Comparison of ENCODE assay signal across 3 fruit fly cellular contexts in the genomic region with DNA sequence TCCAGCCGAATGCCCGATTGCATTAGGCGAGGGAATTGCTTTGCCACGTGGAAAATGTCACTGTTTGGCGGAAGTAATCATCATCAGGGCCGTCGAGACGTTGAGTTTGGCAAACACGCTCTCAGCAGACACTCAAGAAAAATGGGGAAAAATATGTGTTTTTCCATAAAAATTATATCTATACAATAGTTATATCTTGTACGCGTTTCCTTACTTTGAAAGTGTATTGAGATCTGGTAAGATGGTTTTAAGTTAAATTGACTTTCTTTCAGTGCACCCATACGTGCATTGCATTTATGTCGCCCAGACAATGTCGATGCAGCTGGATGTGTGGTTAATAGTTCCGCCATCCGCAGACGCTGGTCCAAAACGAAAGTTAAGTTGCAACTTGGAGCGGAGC.
TF ChIP-seq lines count a peak whose summit lies in the region.

No protein-coding gene starts in this region.

- TF ChIP-seq CTCF in whole organism, embryonic (GFP tag; optimal IDR thresholded peaks at IDR 0.05; lab: Kevin White, UChicago) = no peak

TF ChIP-seq in whole organism, embryonic, 481 proteins besides CTCF, POLR2A, EP300 and RAD21:
- TF ChIP-seq CG10267 (tag; optimal IDR thresholded peaks at IDR 0.05; lab: Kevin White, UChicago) (no peak), ATbp (GFP tag; optimal IDR thresholded peaks at IDR 0.05; lab: Kevin White, UChicago) (no peak), pnt (GFP tag; optimal IDR thresholded peaks at IDR 0.05; lab: Kevin White, UChicago) (no peak), CG17328 (GFP tag; IDR thresholded peaks at IDR 0.05; lab: Robert Waterston, UW) (peak; percentile 22; the same call in 1 of the 2 replicates), CG6689 (GFP tag; IDR thresholded peaks at IDR 0.05; lab: Robert Waterston, UW) (0 out of 2 replicates have a peak, but pooled peaks have one; percentile 12), Drgx (GFP tag; IDR thresholded peaks at IDR 0.05; lab: Robert Waterston, UW) (peak; percentile 47), sens (GFP tag; lab: Kevin White, UChicago) (peak; percentile 38), mirr (GFP tag; optimal IDR thresholded peaks at IDR 0.05; lab: Kevin White, UChicago) (no peak)

TF ChIP-seq in whole organism, prepupa, 60 proteins besides CTCF, POLR2A, EP300 and RAD21:
- peak; percentile 12 for TF ChIP-seq achi (GFP tag; optimal IDR thresholded peaks at IDR 0.05; lab: Kevin White, UChicago)
- no peak for TF ChIP-seq Ets21C (GFP tag; optimal IDR thresholded peaks at IDR 0.05; lab: Kevin White, UChicago)
- TF ChIP-seq CG15336 (GFP tag; IDR thresholded peaks at IDR 0.05; lab: Robert Waterston, UW) = peak; percentile 55
- no peak for TF ChIP-seq Eip93F (GFP tag; optimal IDR thresholded peaks at IDR 0.05; lab: Kevin White, UChicago)
- TF ChIP-seq ss (GFP tag; optimal IDR thresholded peaks at IDR 0.05; lab: Kevin White, UChicago) = no peak
- TF ChIP-seq Gug (GFP tag; IDR thresholded peaks at IDR 0.05; lab: Robert Waterston, UW) = 0 out of 2 replicates have a peak, but pooled peaks have one; percentile 30
- TF ChIP-seq esn (GFP tag; optimal IDR thresholded peaks at IDR 0.05; lab: Kevin White, UChicago) = no peak
- peak; percentile 58; the same call in 1 of the 3 replicates for TF ChIP-seq eg (GFP tag; IDR thresholded peaks at IDR 0.05; lab: Robert Waterston, UW)
- TF ChIP-seq CG8119 (GFP tag; IDR thresholded peaks at IDR 0.05; lab: Robert Waterston, UW) = peak; percentile 59
- no peak for TF ChIP-seq Sox14 (GFP tag; optimal IDR thresholded peaks at IDR 0.05; lab: Kevin White, UChicago)
- TF ChIP-seq CG3032 (tag; optimal IDR thresholded peaks at IDR 0.05; lab: Kevin White, UChicago) = no peak
- TF ChIP-seq CG32006 (GFP tag; optimal IDR thresholded peaks at IDR 0.05; lab: Kevin White, UChicago) = peak; percentile 50
- TF ChIP-seq Hr4 (GFP tag; optimal IDR thresholded peaks at IDR 0.05; lab: Kevin White, UChicago) = peak; percentile 51
- peak; percentile 74 for TF ChIP-seq Eip78C (GFP tag; lab: Kevin White, UChicago)
- TF ChIP-seq CG6163 (GFP tag; IDR thresholded peaks at IDR 0.05; lab: Robert Waterston, UW) = peak; percentile 53; the same call in 2 of the 3 replicates
- TF ChIP-seq acj6 (GFP tag; optimal IDR thresholded peaks at IDR 0.05; lab: Kevin White, UChicago) = peak; percentile 9

TF ChIP-seq in whole organism, pupa, 21 proteins besides CTCF, POLR2A, EP300 and RAD21:
- TF ChIP-seq CG8301 (tag; optimal IDR thresholded peaks at IDR 0.05; lab: Kevin White, UChicago) (peak; percentile 14), CG12605 (GFP tag; IDR thresholded peaks at IDR 0.05; lab: Robert Waterston, UW) (0 out of 2 replicates have a peak, but pooled peaks have one; percentile 32), CG32121 (GFP tag; IDR thresholded peaks at IDR 0.05; lab: Robert Waterston, UW) (peak; percentile 23; the same call in 1 of the 2 replicates), Ets98B (GFP tag; IDR thresholded peaks at IDR 0.05; lab: Robert Waterston, UW) (peak; percentile 57), CG4496 (GFP tag; IDR thresholded peaks at IDR 0.05; lab: Robert Waterston, UW) (peak; percentile 65), fd96Ca (GFP tag; IDR thresholded peaks at IDR 0.05; lab: Robert Waterston, UW) (no peak), CG13204 (GFP tag; optimal IDR thresholded peaks at IDR 0.05; lab: Kevin White, UChicago) (no peak), CG10348 (GFP tag; IDR thresholded peaks at IDR 0.05; lab: Robert Waterston, UW) (no peak), EcR (GFP tag; optimal IDR thresholded peaks at IDR 0.05; lab: Kevin White, UChicago) (no peak)
